Fruit fly (Drosophila melanogaster) whole organism, embryonic: ENCODE measurements around the gene CG2157.

Source experiments
- Abd-B ChIP-seq: fragments of 200-800 bp; sonication (Bioruptor generic); optimal IDR thresholded peaks from 2 replicates; lab custom pipeline; 2018; ENCODE audit warnings: missing biosample characterization, mild to moderate bottlenecking, missing genetic modification characterization, moderate library complexity
- Asciz ChIP-seq: fragments of 200-800 bp; sonication (Bioruptor generic); optimal IDR thresholded peaks from 2 replicates; lab custom pipeline; 2017; ENCODE audit warnings: missing biosample characterization, mild to moderate bottlenecking, missing genetic modification characterization, missing genetic modification reagents
- Atf6 ChIP-seq: fragments of 200-800 bp; sonication (Bioruptor generic); IDR thresholded peaks from 2 replicates; pipeline ENCODE4 v1.3.6; 2022; ENCODE audit warnings: missing biosample characterization, missing genetic modification characterization
- CG10565 ChIP-seq: fragments of 200-800 bp; sonication (Bioruptor generic); optimal IDR thresholded peaks from 3 replicates; lab custom pipeline; 2016; ENCODE audit warnings: missing biosample characterization, mild to moderate bottlenecking, missing genetic modification characterization
- CG11456 ChIP-seq: fragments of 200-800 bp; sonication (Bioruptor generic); IDR thresholded peaks from 3 replicates; pipeline ENCODE4 v1.3.6; 2022; ENCODE audit warnings: missing biosample characterization, missing genetic modification characterization
- CG15011 ChIP-seq: fragments of 200-800 bp; sonication (Bioruptor generic); optimal IDR thresholded peaks from 3 replicates; lab custom pipeline; 2018; ENCODE audit warnings: missing biosample characterization, mild to moderate bottlenecking, missing genetic modification characterization
- CG17361 ChIP-seq: fragments of 200-800 bp; sonication (Bioruptor generic); IDR thresholded peaks from 3 replicates; pipeline ENCODE4 v1.3.6; 2022; ENCODE audit warnings: missing biosample characterization, missing genetic modification characterization
- CG17385 ChIP-seq: fragments of 200-800 bp; sonication (Bioruptor generic); optimal IDR thresholded peaks from 3 replicates; lab custom pipeline; 2018; ENCODE audit warnings: missing biosample characterization, mild to moderate bottlenecking, missing genetic modification characterization
- CG17802 ChIP-seq: fragments of 200-800 bp; sonication (Bioruptor generic); optimal IDR thresholded peaks from 2 replicates; lab custom pipeline; 2018; ENCODE audit warnings: missing biosample characterization, mild to moderate bottlenecking, missing genetic modification characterization, moderate library complexity
- CG2199 ChIP-seq: fragments of 200-800 bp; sonication (Bioruptor generic); IDR thresholded peaks from 3 replicates; pipeline ENCODE4 v1.3.6; 2022; ENCODE audit warnings: missing biosample characterization, missing genetic modification characterization
- CG3065 ChIP-seq: fragments of 200-800 bp; sonication (Bioruptor generic); optimal IDR thresholded peaks from 2 replicates; lab custom pipeline; 2016; ENCODE audit warnings: missing biosample characterization, missing genetic modification characterization
- CG32767 ChIP-seq: fragments of 200-800 bp; sonication (Bioruptor generic); IDR thresholded peaks from 2 replicates; pipeline ENCODE4 v1.3.6; 2022; ENCODE audit warnings: missing biosample characterization, missing genetic modification characterization
- CG3995 ChIP-seq: fragments of 200-800 bp; sonication (Bioruptor generic); optimal IDR thresholded peaks from 3 replicates; lab custom pipeline; 2016; ENCODE audit warnings: missing biosample characterization, missing genetic modification characterization
- CG6254 ChIP-seq: fragments of 200-800 bp; sonication (Bioruptor generic); optimal IDR thresholded peaks from 3 replicates; lab custom pipeline; 2017; ENCODE audit warnings: mild to moderate bottlenecking, missing biosample characterization, missing genetic modification reagents, missing genetic modification characterization
- CG6683 ChIP-seq: fragments of 200-800 bp; sonication (Bioruptor generic); optimal IDR thresholded peaks from 2 replicates; lab custom pipeline; 2017; ENCODE audit warnings: missing biosample characterization, mild to moderate bottlenecking, missing genetic modification characterization, missing genetic modification reagents
- CG6791 ChIP-seq: fragments of 200-800 bp; sonication (Bioruptor generic); IDR thresholded peaks from 3 replicates; pipeline ENCODE4 v1.3.6; 2022; ENCODE audit warnings: missing biosample characterization, missing genetic modification characterization; ENCODE audit not compliant: partially characterized antibody
- CG7372 ChIP-seq: fragments of 200-800 bp; sonication (Bioruptor generic); IDR thresholded peaks from 2 replicates; pipeline ENCODE4 v1.3.6; 2022; ENCODE audit warnings: missing biosample characterization, missing genetic modification characterization
- CG7928 ChIP-seq: fragments of 200-800 bp; sonication (Bioruptor generic); optimal IDR thresholded peaks from 2 replicates; lab custom pipeline; 2017; ENCODE audit warnings: missing biosample characterization, mild to moderate bottlenecking, missing genetic modification characterization
- CG7963 ChIP-seq: fragments of 200-800 bp; sonication (Bioruptor generic); IDR thresholded peaks from 3 replicates; pipeline ENCODE4 v1.3.6; 2022; ENCODE audit warnings: missing biosample characterization, missing genetic modification characterization; ENCODE audit not compliant: partially characterized antibody
- CG9609 ChIP-seq: fragments of 200-800 bp; sonication (Bioruptor generic); optimal IDR thresholded peaks from 3 replicates; lab custom pipeline; 2016; ENCODE audit warnings: missing biosample characterization, missing genetic modification characterization
- CG9727 ChIP-seq: fragments of 200-800 bp; sonication (Bioruptor generic); optimal IDR thresholded peaks from 3 replicates; lab custom pipeline; 2017; ENCODE audit warnings: missing biosample characterization, mild to moderate bottlenecking, missing genetic modification characterization
- CG9797 ChIP-seq: fragments of 200-800 bp; sonication (Bioruptor generic); optimal IDR thresholded peaks from 3 replicates; lab custom pipeline; 2018; ENCODE audit warnings: missing biosample characterization, mild to moderate bottlenecking, missing genetic modification characterization
- CG9932 ChIP-seq: fragments of 200-800 bp; sonication (Bioruptor generic); IDR thresholded peaks from 2 replicates; pipeline ENCODE4 v1.3.6; 2022; ENCODE audit warnings: missing biosample characterization, missing genetic modification characterization
- CHES-1-like ChIP-seq: fragments of 200-800 bp; sonication (Bioruptor generic); optimal IDR thresholded peaks from 2 replicates; lab custom pipeline; 2016; ENCODE audit warnings: missing biosample characterization, missing genetic modification characterization
- Dbx ChIP-seq: fragments of 200-800 bp; sonication (Bioruptor generic); IDR thresholded peaks from 3 replicates; pipeline ENCODE4 v1.3.6; 2022; ENCODE audit warnings: missing biosample characterization, missing genetic modification characterization
- Doc2 ChIP-seq: fragments of 200-800 bp; sonication (Bioruptor generic); IDR thresholded peaks from 2 replicates; pipeline ENCODE4 v1.3.6; 2022; ENCODE audit warnings: missing biosample characterization, missing genetic modification characterization
- Elba2 ChIP-seq: fragments of 200-800 bp; sonication (Bioruptor generic); optimal IDR thresholded peaks from 3 replicates; lab custom pipeline; 2016; ENCODE audit warnings: missing biosample characterization, missing genetic modification characterization
- Ets65A ChIP-seq: fragments of 200-800 bp; sonication (Bioruptor generic); peaks from one replicate; lab custom pipeline; 2016; ENCODE audit warnings: missing biosample characterization, missing genetic modification characterization
- Hmr ChIP-seq: fragments of 200-800 bp; sonication (Bioruptor generic); optimal IDR thresholded peaks from 3 replicates; lab custom pipeline; 2017; ENCODE audit warnings: mild to moderate bottlenecking, missing biosample characterization, missing genetic modification reagents, missing genetic modification characterization
- Hr78 ChIP-seq, 2 experiments: fragments of 200-800 bp in 1 of 2; fragments of >200 bp in 1 of 2; sonication (Bioruptor generic) in 1 of 2; optimal IDR thresholded peaks; 2 replicates each; lab custom pipeline; 2017 to 2019; ENCODE audit warnings: missing biosample characterization in 2 of 2, missing genetic modification characterization in 2 of 2, mild to moderate bottlenecking in 1 of 2, moderate library complexity in 1 of 2
- Hsf ChIP-seq: fragments of 200-800 bp; sonication (Bioruptor generic); optimal IDR thresholded peaks from 3 replicates; lab custom pipeline; 2016; ENCODE audit warnings: missing biosample characterization, missing genetic modification characterization
- Kr ChIP-seq: fragments of 200-800 bp; sonication (Bioruptor generic); optimal IDR thresholded peaks from 2 replicates; lab custom pipeline; 2017; ENCODE audit warnings: missing biosample characterization, mild to moderate bottlenecking, missing genetic modification characterization
- Med ChIP-seq: fragments of 200-800 bp; sonication (Bioruptor generic); peaks from one replicate; lab custom pipeline; 2016; ENCODE audit warnings: missing biosample characterization, missing genetic modification characterization, mild to moderate bottlenecking, inconsistent platforms, moderate library complexity
- NC2α ChIP-seq: fragments of 200-800 bp; sonication (Bioruptor generic); optimal IDR thresholded peaks from 2 replicates; lab custom pipeline; 2016; ENCODE audit warnings: missing biosample characterization, missing genetic modification characterization
- NfI ChIP-seq: fragments of 200-800 bp; sonication (Bioruptor generic); optimal IDR thresholded peaks from 3 replicates; lab custom pipeline; 2018; ENCODE audit warnings: missing biosample characterization, mild to moderate bottlenecking, missing genetic modification characterization, moderate library complexity
- Sry-β ChIP-seq: fragments of 200-800 bp; sonication (Bioruptor generic); optimal IDR thresholded peaks from 2 replicates; lab custom pipeline; 2018; ENCODE audit warnings: missing biosample characterization, mild to moderate bottlenecking, missing genetic modification characterization, moderate library complexity
- abd-A ChIP-seq: fragments of 200-800 bp; sonication (Bioruptor generic); optimal IDR thresholded peaks from 3 replicates; lab custom pipeline; 2019; ENCODE audit warnings: missing biosample characterization, mild to moderate bottlenecking, missing genetic modification characterization, moderate library complexity
- corto ChIP-seq: fragments of 200-800 bp; sonication (Bioruptor generic); optimal IDR thresholded peaks from 2 replicates; lab custom pipeline; 2016; ENCODE audit warnings: missing biosample characterization, mild to moderate bottlenecking, missing genetic modification characterization, moderate library complexity
- da ChIP-seq: fragments of 200-800 bp; sonication (Bioruptor generic); optimal IDR thresholded peaks from 2 replicates; lab custom pipeline; 2016; ENCODE audit warnings: missing biosample characterization, missing genetic modification characterization
- dm ChIP-seq: fragments of 200-800 bp; sonication (Bioruptor generic); optimal IDR thresholded peaks from 3 replicates; lab custom pipeline; 2016; ENCODE audit warnings: missing biosample characterization, missing genetic modification characterization
- ewg ChIP-seq: fragments of 200-800 bp; sonication (Bioruptor generic); optimal IDR thresholded peaks from 3 replicates; lab custom pipeline; 2017; ENCODE audit warnings: mild to moderate bottlenecking, missing biosample characterization, missing genetic modification reagents, missing genetic modification characterization
- fd3F ChIP-seq: fragments of 200-800 bp; sonication (Bioruptor generic); optimal IDR thresholded peaks from 2 replicates; lab custom pipeline; 2018; ENCODE audit warnings: missing biosample characterization, mild to moderate bottlenecking, missing genetic modification characterization, moderate library complexity
- gsb-n ChIP-seq: fragments of 200-800 bp; sonication (Bioruptor generic); optimal IDR thresholded peaks from 3 replicates; lab custom pipeline; 2018; ENCODE audit warnings: missing biosample characterization, mild to moderate bottlenecking, missing genetic modification characterization
- inv ChIP-seq: fragments of 200-800 bp; sonication (Bioruptor generic); IDR thresholded peaks from 2 replicates; pipeline ENCODE4 v1.3.6; 2022; ENCODE audit warnings: missing biosample characterization, missing genetic modification characterization; ENCODE audit not compliant: partially characterized antibody
- jigr1 ChIP-seq: fragments of 200-800 bp; sonication (Bioruptor generic); IDR thresholded peaks from 3 replicates; pipeline ENCODE4 v1.3.6; 2022; ENCODE audit warnings: missing biosample characterization, missing genetic modification characterization
- lmd ChIP-seq: fragments of 200-800 bp; sonication (Bioruptor generic); IDR thresholded peaks from 2 replicates; pipeline ENCODE4 v1.3.6; 2022; ENCODE audit warnings: missing biosample characterization, missing genetic modification characterization
- nerfin-1 ChIP-seq: fragments of 200-800 bp; sonication (Bioruptor generic); optimal IDR thresholded peaks from 3 replicates; lab custom pipeline; 2019; ENCODE audit warnings: missing biosample characterization, mild to moderate bottlenecking, missing genetic modification characterization, moderate library complexity
- nmo ChIP-seq: fragments of 200-800 bp; sonication (Bioruptor generic); optimal IDR thresholded peaks from 2 replicates; lab custom pipeline; 2018; ENCODE audit warnings: missing biosample characterization, mild to moderate bottlenecking, missing genetic modification characterization, moderate library complexity
- shn ChIP-seq: fragments of 200-800 bp; sonication (Bioruptor generic); optimal IDR thresholded peaks from 3 replicates; lab custom pipeline; 2016; ENCODE audit warnings: missing biosample characterization, missing genetic modification characterization
- zfh1 ChIP-seq: fragments of 200-800 bp; sonication (Bioruptor generic); IDR thresholded peaks from 3 replicates; pipeline ENCODE4 v1.3.6; 2022; ENCODE audit warnings: missing biosample characterization, missing genetic modification characterization

The CG2157 gene

DNA sequence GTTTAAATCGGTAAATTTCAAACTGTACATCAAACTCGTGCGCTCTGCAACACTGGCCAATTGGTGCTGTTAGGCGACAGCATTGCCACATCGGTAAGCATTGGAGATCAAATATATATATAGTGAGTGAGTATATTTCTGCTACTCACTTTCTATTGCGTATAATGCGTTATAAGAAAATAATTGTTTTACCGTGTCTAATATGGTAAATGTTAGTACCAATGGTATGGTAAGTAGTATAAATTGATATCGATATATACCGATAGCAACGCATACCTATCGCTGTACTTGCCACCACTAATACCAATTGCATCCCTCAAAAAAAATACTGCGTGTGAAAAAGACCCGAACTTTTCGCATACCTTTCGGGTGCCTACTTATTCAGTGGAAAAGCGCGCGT is 11.7 kb upstream of the CG2157 start, which contains the start of the genes sofe and CG2186 (continued):
- TF ChIP-seq Dbx (GFP tag; lab: Robert Waterston, UW) (peak; percentile 57; the same call in 1 of the 3 replicates), gsb-n (no peak), CG2199 (GFP tag; lab: Robert Waterston, UW) (no peak), CG7928 (peak; percentile 73), Sry-β (GFP tag; lab: Kevin White, UChicago) (no peak), CG17361 (peak; percentile 55), Elba2 (GFP tag; lab: Kevin White, UChicago) (peak; percentile 79), CG7963 (GFP tag; lab: Robert Waterston, UW) (peak; percentile 49; the same call in 1 of the 3 replicates), Hsf (GFP tag; lab: Kevin White, UChicago) (peak; percentile 56), jigr1 (no peak), CG6683 (no peak), CG9609 (GFP tag; lab: Kevin White, UChicago) (no peak), NfI (peak; percentile 42), CHES-1-like (GFP tag; lab: Kevin White, UChicago) (peak; percentile 28), CG15011 (no peak), CG3065 (GFP tag; lab: Kevin White, UChicago) (no peak), CG7372 (GFP tag; lab: Robert Waterston, UW) (0 out of 2 replicates have a peak, but pooled peaks have one; percentile 14), shn (GFP tag; lab: Kevin White, UChicago) (peak; percentile 42), CG17385 (GFP tag; lab: Kevin White, UChicago) (no peak), CG11456 (0 out of 3 replicates have a peak, but pooled peaks have one; percentile 37), Med (GFP tag; lab: Kevin White, UChicago) (peak; percentile 93), Atf6 (GFP tag; lab: Robert Waterston, UW) (peak; percentile 40; the same call in 1 of the 2 replicates), nerfin-1 (no peak), Doc2 (GFP tag; lab: Robert Waterston, UW) (no peak), dm (GFP tag; lab: Kevin White, UChicago) (peak; percentile 34), Ets65A (peak; percentile 53), CG9932 (GFP tag; lab: Robert Waterston, UW) (peak; percentile 80), CG6254 (GFP tag; lab: Kevin White, UChicago) (no peak), Asciz (no peak), da (GFP tag; lab: Kevin White, UChicago) (no peak), CG3995 (GFP tag; lab: Kevin White, UChicago) (peak; percentile 19), CG9727 (GFP tag; lab: Kevin White, UChicago) (peak; percentile 51), CG17802 (no peak), fd3F (GFP tag; lab: Kevin White, UChicago) (no peak), inv (GFP tag; lab: Robert Waterston, UW) (peak; percentile 78), lmd (peak; percentile 39; the same call in 1 of the 2 replicates), Abd-B (GFP tag; lab: Kevin White, UChicago) (peak; percentile 35), nmo (GFP tag; lab: Kevin White, UChicago) (peak; percentile 62), NC2α (GFP tag; lab: Kevin White, UChicago) (peak; percentile 5), abd-A (no peak), CG10565 (GFP tag; lab: Kevin White, UChicago) (no peak), Kr (GFP tag; lab: Kevin White, UChicago) (no peak), corto (GFP tag; lab: Kevin White, UChicago) (no peak), ewg (peak; percentile 15), zfh1 (GFP tag; lab: Robert Waterston, UW) (peak; percentile 45; the same call in 1 of the 3 replicates), Hr78 (GFP tag; optimal IDR thresholded peaks at IDR 0.05; lab: Kevin White, UChicago) (no peak), CG6791 (peak; percentile 67), CG9797 (GFP tag; lab: Kevin White, UChicago) (peak; percentile 55), CG32767 (0 out of 2 replicates have a peak, but pooled peaks have one; percentile 15), Hmr (GFP tag; lab: Kevin White, UChicago) (no peak)
